In the genomic region with DNA sequence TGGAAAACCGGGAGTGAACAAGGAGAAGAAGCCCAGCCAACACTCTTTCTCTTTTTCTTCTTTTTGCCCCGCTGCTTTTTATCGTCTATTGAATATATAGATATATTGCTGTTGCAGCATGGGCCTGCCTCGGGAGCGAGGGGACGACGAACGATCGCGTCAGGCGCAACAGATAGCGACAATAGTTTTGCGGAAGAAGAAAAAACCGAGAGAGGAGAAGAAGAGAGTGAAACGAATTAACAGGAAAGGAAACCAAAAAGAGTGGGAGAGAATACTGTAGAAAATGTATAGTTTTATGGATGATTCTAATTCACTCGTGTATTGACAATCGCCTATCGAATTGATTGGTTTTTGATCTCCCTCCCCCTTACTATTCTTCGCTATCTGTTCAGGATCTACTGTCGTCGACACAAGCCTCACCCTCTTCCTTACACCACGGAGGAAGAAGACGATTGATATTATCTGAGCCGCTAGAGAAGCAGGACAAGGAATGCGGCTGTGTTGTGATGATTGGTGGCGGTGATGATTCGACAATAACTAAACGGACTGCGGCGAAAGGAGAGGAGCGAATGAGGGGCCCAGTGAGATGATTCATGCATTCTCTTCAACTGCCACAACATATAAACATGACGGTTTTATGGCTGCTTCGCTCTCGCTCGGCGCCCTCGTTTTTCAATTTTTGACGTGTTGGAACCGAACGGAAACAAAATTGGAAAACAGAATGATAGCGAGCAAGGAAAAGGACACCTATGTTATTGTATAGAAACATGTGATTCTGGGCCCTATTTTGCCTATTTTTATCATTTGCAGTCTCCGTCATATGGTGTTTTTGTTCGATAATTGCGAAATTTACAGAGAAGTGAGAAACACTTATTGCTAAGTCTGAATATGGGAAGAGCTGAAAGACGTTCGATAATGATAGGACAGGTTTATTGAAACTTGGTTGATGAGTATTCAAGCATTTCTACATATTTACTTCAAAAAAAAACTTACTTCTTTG, we compare ENCODE assay signal across 3 worm cellular contexts.
A peak's percentile ranks its signal among the peaks of the same experiment; 100 is the strongest.
TF ChIP-seq lines count a peak whose summit lies in the region.

No protein-coding gene starts in this region.

TF ChIP-seq in whole organism, L1 larva, 84 proteins besides CTCF, POLR2A, EP300 and RAD21 (continued from another document):
- peak; percentile 13 for TF ChIP-seq C16A3.4 (tag; optimal IDR thresholded peaks at IDR 0.05; lab: Kevin White, UChicago)
- TF ChIP-seq snu-23 (GFP tag; optimal IDR thresholded peaks at IDR 0.05; lab: Kevin White, UChicago), result peak; percentile 25
- TF ChIP-seq irx-1 (tag; optimal IDR thresholded peaks at IDR 0.05; lab: Kevin White, UChicago), result no peak
- TF ChIP-seq pax-3 (tag; optimal IDR thresholded peaks at IDR 0.05; lab: Kevin White, UChicago), result no peak
- peak; percentile 89 for TF ChIP-seq blmp-1 (tag; optimal IDR thresholded peaks at IDR 0.05; lab: Kevin White, UChicago)
- no peak for TF ChIP-seq aha-1 (tag; optimal IDR thresholded peaks at IDR 0.05; lab: Kevin White, UChicago)
- TF ChIP-seq dsc-1 (tag; optimal IDR thresholded peaks at IDR 0.05; lab: Kevin White, UChicago), result no peak
- TF ChIP-seq lsy-2 (tag; optimal IDR thresholded peaks at IDR 0.05; lab: Kevin White, UChicago), result peak in 1 of 2 experiments; percentile 47
- TF ChIP-seq dpl-1 (GFP tag; optimal IDR thresholded peaks at IDR 0.05; lab: Kevin White, UChicago), result no peak
- TF ChIP-seq nhr-20 (tag; optimal IDR thresholded peaks at IDR 0.05; lab: Kevin White, UChicago), result peak; percentile 23

TF ChIP-seq in whole organism, L3 larva, 47 proteins besides CTCF, POLR2A, EP300 and RAD21 (continued from another document):
- TF ChIP-seq nhr-11 (tag; optimal IDR thresholded peaks at IDR 0.05; lab: Kevin White, UChicago), result no peak
- peak; percentile 41 for TF ChIP-seq nfya-1 (tag; optimal IDR thresholded peaks at IDR 0.05; lab: Kevin White, UChicago; ENCODE audit: insufficient read depth)
- no peak for TF ChIP-seq fos-1 (tag; optimal IDR thresholded peaks at IDR 0.05; lab: Kevin White, UChicago)
- no peak for TF ChIP-seq zag-1 (tag; optimal IDR thresholded peaks at IDR 0.05; lab: Kevin White, UChicago)
- TF ChIP-seq sea-2 (GFP tag; optimal IDR thresholded peaks at IDR 0.05; lab: Kevin White, UChicago), result no peak
- no peak for TF ChIP-seq fkh-2 (tag; optimal IDR thresholded peaks at IDR 0.05; lab: Kevin White, UChicago)
- no peak for TF ChIP-seq nhr-25 (tag; optimal IDR thresholded peaks at IDR 0.05; lab: Kevin White, UChicago)
- no peak for TF ChIP-seq nhr-76 (tag; optimal IDR thresholded peaks at IDR 0.05; lab: Kevin White, UChicago)
- TF ChIP-seq nhr-67 (tag; optimal IDR thresholded peaks at IDR 0.05; lab: Kevin White, UChicago), result no peak
- TF ChIP-seq egl-5 (tag; optimal IDR thresholded peaks at IDR 0.05; lab: Kevin White, UChicago), result peak; percentile 10
- TF ChIP-seq ceh-28 (tag; optimal IDR thresholded peaks at IDR 0.05; lab: Kevin White, UChicago), result peak; percentile 18
- no peak for TF ChIP-seq elt-3 (tag; optimal IDR thresholded peaks at IDR 0.05; lab: Kevin White, UChicago)
- TF ChIP-seq nhr-23 (tag; optimal IDR thresholded peaks at IDR 0.05; lab: Kevin White, UChicago), result peak; percentile 58
- TF ChIP-seq snpc-4 (tag; optimal IDR thresholded peaks at IDR 0.05; lab: Kevin White, UChicago), result no peak
- TF ChIP-seq nhr-28 (tag; optimal IDR thresholded peaks at IDR 0.05; lab: Kevin White, UChicago), result no peak
- no peak for TF ChIP-seq ceh-16 (tag; optimal IDR thresholded peaks at IDR 0.05; lab: Kevin White, UChicago)
- no peak for TF ChIP-seq fkh-10 (GFP tag; optimal IDR thresholded peaks at IDR 0.05; lab: Kevin White, UChicago)
- TF ChIP-seq mdl-1 (tag; optimal IDR thresholded peaks at IDR 0.05; lab: Kevin White, UChicago), result no peak
- peak; percentile 22 for TF ChIP-seq pqm-1 (tag; optimal IDR thresholded peaks at IDR 0.05; lab: Kevin White, UChicago)
- TF ChIP-seq ztf-4 (tag; optimal IDR thresholded peaks at IDR 0.05; lab: Kevin White, UChicago), result no peak
- TF ChIP-seq nhr-43 (tag; optimal IDR thresholded peaks at IDR 0.05; lab: Kevin White, UChicago; ENCODE audit: poor library complexity, severe bottlenecking), result peak; percentile 11
- TF ChIP-seq unc-39 (tag; optimal IDR thresholded peaks at IDR 0.05; lab: Kevin White, UChicago), result no peak
- peak; percentile 10 for TF ChIP-seq lin-39 (tag; optimal IDR thresholded peaks at IDR 0.05; lab: Kevin White, UChicago)

TF ChIP-seq in whole organism, L4 larva, 104 proteins besides CTCF, POLR2A, EP300 and RAD21 (continued from another document):
- TF ChIP-seq ceh-28 (tag; optimal IDR thresholded peaks at IDR 0.05; lab: Kevin White, UChicago) (no peak), dmd-9 (GFP tag; IDR thresholded peaks at IDR 0.05; lab: Robert Waterston, UW) (no peak), nhr-77 (tag; optimal IDR thresholded peaks at IDR 0.05; lab: Kevin White, UChicago) (peak; percentile 6), hlh-11 (tag; optimal IDR thresholded peaks at IDR 0.05; lab: Kevin White, UChicago) (peak; percentile 49), mdl-1 (tag; optimal IDR thresholded peaks at IDR 0.05; lab: Kevin White, UChicago) (peak in 1 of 2 experiments; percentile 16), ctbp-1 (GFP tag; IDR thresholded peaks at IDR 0.05; lab: Robert Waterston, UW) (no peak), aha-1 (tag; lab: Kevin White, UChicago) (peak; percentile 56), lir-3 (tag; optimal IDR thresholded peaks at IDR 0.05; lab: Kevin White, UChicago) (no peak), set-16 (GFP tag; IDR thresholded peaks at IDR 0.05; lab: Robert Waterston, UW) (no peak), lin-39 (tag; optimal IDR thresholded peaks at IDR 0.05; lab: Kevin White, UChicago) (no peak), tra-1 (GFP tag; IDR thresholded peaks at IDR 0.05; lab: Robert Waterston, UW) (0 out of 2 replicates have a peak, but pooled peaks have one; percentile 6), mes-2 (tag; optimal IDR thresholded peaks at IDR 0.05; lab: Kevin White, UChicago; ENCODE audit: poor library complexity, severe bottlenecking) (no peak), nhr-28 (tag; optimal IDR thresholded peaks at IDR 0.05; lab: Kevin White, UChicago) (peak; percentile 40), dve-1 (tag; optimal IDR thresholded peaks at IDR 0.05; lab: Kevin White, UChicago; ENCODE audit: insufficient read depth) (peak; percentile 44), daf-16 (GFP tag; optimal IDR thresholded peaks at IDR 0.05; lab: Kevin White, UChicago) (no peak), daf-16 (tag; optimal IDR thresholded peaks at IDR 0.05; lab: Kevin White, UChicago) (peak; percentile 18)
